Fruit fly (Drosophila melanogaster): ENCODE results near the gene CG45263.

CG45263 gene

dm6 chr3R:8482881-8483280 lies 5.5 kb upstream of the CG45263 start (continued):
- TF ChIP-seq E2f2 (GFP tag; IDR thresholded peaks at IDR 0.05) (peak; percentile 41; the same call in 1 of the 2 replicates), crol (GFP tag; IDR thresholded peaks at IDR 0.05) (0 out of 2 replicates have a peak, but pooled peaks have one; percentile 23), peb (GFP tag; IDR thresholded peaks at IDR 0.05) (peak; percentile 37; the same call in 1 of the 2 replicates), CG7839 (tag; optimal IDR thresholded peaks at IDR 0.05) (peak; percentile 77), insv (GFP tag; optimal IDR thresholded peaks at IDR 0.05) (no peak), cad (GFP tag; optimal IDR thresholded peaks at IDR 0.05) (no peak), zfh2 (GFP tag; optimal IDR thresholded peaks at IDR 0.05) (peak; percentile 30), CG31441 (GFP tag; IDR thresholded peaks at IDR 0.05) (peak; percentile 72), tin (GFP tag; optimal IDR thresholded peaks at IDR 0.05) (peak; percentile 77), sima (GFP tag; optimal IDR thresholded peaks at IDR 0.05) (no peak), Pdp1 (GFP tag; optimal IDR thresholded peaks at IDR 0.05) (peak in 1 of 2 experiments; percentile 60), Mrtf (GFP tag; IDR thresholded peaks at IDR 0.05) (peak; percentile 58; the same call in 1 of the 3 replicates), CG14860 (GFP tag; IDR thresholded peaks at IDR 0.05; ENCODE audit: partially characterized antibody) (no peak), pnt (GFP tag; optimal IDR thresholded peaks at IDR 0.05) (peak; percentile 80), Ravus (GFP tag; IDR thresholded peaks at IDR 0.05) (no peak), CG4424 (GFP tag; optimal IDR thresholded peaks at IDR 0.05) (peak; percentile 65), fd3F (GFP tag; optimal IDR thresholded peaks at IDR 0.05) (peak; percentile 36), Atf-2 (GFP tag; optimal IDR thresholded peaks at IDR 0.05) (peak; percentile 34), CG3163 (GFP tag; optimal IDR thresholded peaks at IDR 0.05) (no peak), CG3281 (GFP tag; optimal IDR thresholded peaks at IDR 0.05) (peak; percentile 72), CG18599 (GFP tag; optimal IDR thresholded peaks at IDR 0.05) (peak; percentile 87), cwo (GFP tag; optimal IDR thresholded peaks at IDR 0.05) (peak; percentile 67), CG5953 (GFP tag; IDR thresholded peaks at IDR 0.05) (peak; percentile 54; the same call in 1 of the 2 replicates), maf-S (GFP tag; optimal IDR thresholded peaks at IDR 0.05) (peak; percentile 65), nerfin-1 (tag; optimal IDR thresholded peaks at IDR 0.05) (no peak), CG8089 (GFP tag; optimal IDR thresholded peaks at IDR 0.05) (peak; percentile 7), CG12942 (GFP tag; optimal IDR thresholded peaks at IDR 0.05) (peak; percentile 30), CG4282 (GFP tag; optimal IDR thresholded peaks at IDR 0.05) (peak; percentile 21), Opbp (GFP tag; IDR thresholded peaks at IDR 0.05; ENCODE audit: partially characterized antibody) (no peak), shn (GFP tag; optimal IDR thresholded peaks at IDR 0.05) (peak; percentile 55), CG4854 (GFP tag; optimal IDR thresholded peaks at IDR 0.05) (no peak), pfk (GFP tag; optimal IDR thresholded peaks at IDR 0.05) (no peak), CG10267 (tag; optimal IDR thresholded peaks at IDR 0.05) (no peak), slou (GFP tag; optimal IDR thresholded peaks at IDR 0.05) (no peak), ap (GFP tag; IDR thresholded peaks at IDR 0.05) (peak; percentile 48; the same call in 1 of the 2 replicates), CG15514 (GFP tag; optimal IDR thresholded peaks at IDR 0.05) (peak; percentile 56), tll (GFP tag; optimal IDR thresholded peaks at IDR 0.05) (no peak), usp (GFP tag; optimal IDR thresholded peaks at IDR 0.05) (no peak), Vsx1 (GFP tag; optimal IDR thresholded peaks at IDR 0.05) (no peak), YL-1 (GFP tag; optimal IDR thresholded peaks at IDR 0.05) (no peak), croc (GFP tag; conservative IDR thresholded peaks at IDR 0.05) (peak; percentile 54; the same call in 2 of the 3 replicates), zen (tag; optimal IDR thresholded peaks at IDR 0.05) (no peak), Dll (GFP tag; IDR thresholded peaks at IDR 0.05; ENCODE audit: partially characterized antibody) (no peak), GATAe (GFP tag; conservative IDR thresholded peaks at IDR 0.05) (no peak), Side (GFP tag; optimal IDR thresholded peaks at IDR 0.05) (peak; percentile 67), schlank (tag; optimal IDR thresholded peaks at IDR 0.05) (peak; percentile 26), chn (GFP tag; optimal IDR thresholded peaks at IDR 0.05) (peak; percentile 47), salm (tag; optimal IDR thresholded peaks at IDR 0.05) (no peak), bowl (GFP tag; IDR thresholded peaks at IDR 0.05) (peak; percentile 50; the same call in 1 of the 2 replicates), lmd (GFP tag; IDR thresholded peaks at IDR 0.05) (peak; percentile 85)

Measured in whole organism, embryonic.